Worm (Caenorhabditis elegans): ENCODE data around the gene C49F5.8.

- no peak for TF ChIP-seq lin-13 (tag; optimal IDR thresholded peaks at IDR 0.05)
- TF ChIP-seq sem-2 (GFP tag; optimal IDR thresholded peaks at IDR 0.05): no peak
- no peak for TF ChIP-seq snpc-4 (tag; optimal IDR thresholded peaks at IDR 0.05)
- no peak for TF ChIP-seq lin-32 (GFP tag; optimal IDR thresholded peaks at IDR 0.05)
- no peak for TF ChIP-seq unc-62 (GFP tag; optimal IDR thresholded peaks at IDR 0.05)
- TF ChIP-seq elt-1 (tag; optimal IDR thresholded peaks at IDR 0.05; ENCODE audit: borderline replicate concordance, insufficient read depth): no peak
- no peak for TF ChIP-seq nhr-2 (tag; optimal IDR thresholded peaks at IDR 0.05)
- TF ChIP-seq tbx-8 (GFP tag; optimal IDR thresholded peaks at IDR 0.05): no peak
- TF ChIP-seq blmp-1 (tag; optimal IDR thresholded peaks at IDR 0.05): no peak
- no peak for TF ChIP-seq unc-39 (tag; optimal IDR thresholded peaks at IDR 0.05)
These were observed 26.4 kb upstream of the C49F5.8 start for ce11 chrX:11933547-11933946.

Measured in whole organism, mixed stage, embryonic.